Worm (Caenorhabditis elegans): Measurements from ENCODE around the gene F46G10.2.

F46G10.2 gene

ce11 chrX:13354672-13355407 is 32.1 kb downstream of the F46G10.2 start:
- TF ChIP-seq nhr-237 (tag; optimal IDR thresholded peaks at IDR 0.05) (no peak), lsy-2 (tag; optimal IDR thresholded peaks at IDR 0.05) (peak in 1 of 2 experiments; percentile 27), mes-2 (tag; optimal IDR thresholded peaks at IDR 0.05; ENCODE audit: poor library complexity, severe bottlenecking) (peak; percentile 23), unc-62 (GFP tag; optimal IDR thresholded peaks at IDR 0.05 in 1 of 2) (peak in 1 of 2 experiments; percentile 89), unc-62 (tag; optimal IDR thresholded peaks at IDR 0.05) (no peak), T20F7.1 (GFP tag; optimal IDR thresholded peaks at IDR 0.05) (peak; percentile 9), mdt-29 (GFP tag; IDR thresholded peaks at IDR 0.05) (no peak), unc-130 (GFP tag; optimal IDR thresholded peaks at IDR 0.05) (no peak), nhr-28 (tag; optimal IDR thresholded peaks at IDR 0.05) (peak; percentile 84), set-16 (GFP tag; IDR thresholded peaks at IDR 0.05) (no peak), gei-8 (GFP tag; optimal IDR thresholded peaks at IDR 0.05) (peak; percentile 74), dve-1 (tag; optimal IDR thresholded peaks at IDR 0.05; ENCODE audit: insufficient read depth) (peak; percentile 73), attf-4 (tag; optimal IDR thresholded peaks at IDR 0.05) (no peak), daf-12 (tag; optimal IDR thresholded peaks at IDR 0.05) (no peak), duxl-1 (tag; optimal IDR thresholded peaks at IDR 0.05; ENCODE audit: poor library complexity) (no peak), tra-1 (GFP tag; IDR thresholded peaks at IDR 0.05) (peak; percentile 32; the same call in 1 of the 2 replicates), nhr-6 (tag; optimal IDR thresholded peaks at IDR 0.05) (no peak), hlh-30 (tag; optimal IDR thresholded peaks at IDR 0.05; ENCODE audit: insufficient read depth) (peak; percentile 80), Y75B8A.6 (GFP tag; IDR thresholded peaks at IDR 0.05) (no peak), pha-4 (GFP tag; IDR thresholded peaks at IDR 0.05) (no peak), pha-4 (tag; optimal IDR thresholded peaks at IDR 0.05) (no peak), nhr-77 (tag; optimal IDR thresholded peaks at IDR 0.05) (peak; percentile 11), snpc-1.2 (GFP tag; IDR thresholded peaks at IDR 0.05) (no peak), F49E8.2 (tag; optimal IDR thresholded peaks at IDR 0.05; ENCODE audit: borderline replicate concordance) (no peak), mxl-3 (GFP tag; optimal IDR thresholded peaks at IDR 0.05) (peak; percentile 100), lin-1 (GFP tag; IDR thresholded peaks at IDR 0.05) (peak; percentile 29; the same call in 1 of the 2 replicates), zip-2 (tag; optimal IDR thresholded peaks at IDR 0.05) (no peak), daf-16 (GFP tag; optimal IDR thresholded peaks at IDR 0.05) (peak in 1 of 2 experiments; percentile 21), daf-16 (tag; optimal IDR thresholded peaks at IDR 0.05) (peak; percentile 61), nhr-102 (tag; optimal IDR thresholded peaks at IDR 0.05) (peak; percentile 48), nhr-48 (tag; optimal IDR thresholded peaks at IDR 0.05) (peak; percentile 94), dmd-6 (GFP tag; IDR thresholded peaks at IDR 0.05) (peak; percentile 86), mep-1 (tag; optimal IDR thresholded peaks at IDR 0.05) (peak; percentile 43), mdl-1 (tag; optimal IDR thresholded peaks at IDR 0.05) (peak in 1 of 2 experiments; percentile 57), ama-1 (optimal IDR thresholded peaks at IDR 0.05) (peak; percentile 26), mxl-2 (GFP tag; conservative IDR thresholded peaks at IDR 0.05) (peak; percentile 62; the same call in 1 of the 2 replicates), zip-11 (GFP tag; IDR thresholded peaks at IDR 0.05) (no peak), nhr-11 (tag; optimal IDR thresholded peaks at IDR 0.05) (peak; percentile 90), F37D6.2 (tag; optimal IDR thresholded peaks at IDR 0.05) (no peak), hlh-11 (tag; optimal IDR thresholded peaks at IDR 0.05) (peak; percentile 80), ztf-7 (tag; optimal IDR thresholded peaks at IDR 0.05) (peak; percentile 68), hif-1 (tag; optimal IDR thresholded peaks at IDR 0.05) (peak in 1 of 2 experiments; percentile 78), aha-1 (tag) (peak; percentile 98)
